Worm (Caenorhabditis elegans) whole organism, late embryonic: Measurements from ENCODE around the gene F30H5.5.
A peak's percentile ranks its signal among the peaks of the same experiment; 100 is the strongest.

Source experiments
- C38D4.7 ChIP-seq: fragments of 200-800 bp; sonication (Bioruptor generic); optimal IDR thresholded peaks from 2 replicates; lab custom pipeline; 2018; ENCODE audit warnings: mild to moderate bottlenecking, missing genetic modification characterization, moderate library complexity, missing compliant biosample characterization
- F13H6.1 ChIP-seq: sonication (generic microtip); optimal IDR thresholded peaks from 2 replicates; lab custom pipeline; 2016; ENCODE audit warnings: missing genetic modification characterization, missing compliant biosample characterization
- K02D7.2 ChIP-seq: sonication (generic microtip); optimal IDR thresholded peaks from 2 replicates; lab custom pipeline; 2017; ENCODE audit warnings: mild to moderate bottlenecking, missing genetic modification characterization, missing compliant biosample characterization
- ahr-1 ChIP-seq: sonication (generic microtip); optimal IDR thresholded peaks from 2 replicates; lab custom pipeline; 2016; ENCODE audit warnings: missing genetic modification characterization, missing compliant biosample characterization
- ama-1 ChIP-seq: fragments of 150-350 bp; optimal IDR thresholded peaks from 2 replicates; lab custom pipeline; 2014
- ceh-14 ChIP-seq: sonication (generic microtip); optimal IDR thresholded peaks from 2 replicates; lab custom pipeline; 2016; ENCODE audit warnings: missing genotype, missing genetic modification characterization, missing compliant biosample characterization
- ceh-2 ChIP-seq: sonication (generic microtip); optimal IDR thresholded peaks from 2 replicates; lab custom pipeline; 2016; ENCODE audit warnings: missing genotype, missing genetic modification characterization, missing compliant biosample characterization
- ceh-22 ChIP-seq: sonication (generic microtip); optimal IDR thresholded peaks from 2 replicates; lab custom pipeline; 2017; ENCODE audit warnings: missing biosample characterization, missing genetic modification characterization
- ceh-24 ChIP-seq: sonication (generic microtip); optimal IDR thresholded peaks from 2 replicates; lab custom pipeline; 2016; ENCODE audit warnings: mild to moderate bottlenecking, missing genetic modification characterization, missing compliant biosample characterization
- ceh-31 ChIP-seq: sonication (generic microtip); optimal IDR thresholded peaks from 2 replicates; lab custom pipeline; 2016; ENCODE audit warnings: missing genetic modification characterization, missing compliant biosample characterization
- ceh-45 ChIP-seq: fragments of 200-800 bp; sonication (Bioruptor generic); IDR thresholded peaks from 2 replicates; pipeline ENCODE4 v1.3.6; 2022; ENCODE audit warnings: missing genetic modification reagents, missing genetic modification characterization, missing compliant biosample characterization
- ceh-48 ChIP-seq: sonication (generic microtip); optimal IDR thresholded peaks from 2 replicates; lab custom pipeline; 2016; ENCODE audit warnings: missing genetic modification characterization, inconsistent platforms, missing compliant biosample characterization
- ceh-6 ChIP-seq: fragments of 200-800 bp; sonication (Bioruptor generic); optimal IDR thresholded peaks from 2 replicates; lab custom pipeline; 2018; ENCODE audit warnings: mild to moderate bottlenecking, missing genetic modification characterization, missing compliant biosample characterization
- ceh-9 ChIP-seq: sonication (generic microtip); optimal IDR thresholded peaks from 2 replicates; lab custom pipeline; 2016; ENCODE audit warnings: mild to moderate bottlenecking, missing genetic modification characterization, inconsistent platforms, missing compliant biosample characterization
- dmd-4 ChIP-seq: sonication (generic microtip); optimal IDR thresholded peaks from 2 replicates; lab custom pipeline; 2016; ENCODE audit warnings: borderline replicate concordance, missing genetic modification characterization, missing compliant biosample characterization
- dve-1 ChIP-seq: sonication (generic microtip); optimal IDR thresholded peaks from 2 replicates; lab custom pipeline; 2017; ENCODE audit warnings: antibody characterized with exemption, mild to moderate bottlenecking, missing genetic modification characterization, missing compliant biosample characterization
- elt-2 ChIP-seq: sonication (generic microtip); optimal IDR thresholded peaks from 2 replicates; lab custom pipeline; 2016; ENCODE audit warnings: missing genetic modification reagents, missing genetic modification characterization, missing compliant biosample characterization
- elt-4 ChIP-seq: sonication (generic microtip); optimal IDR thresholded peaks from 2 replicates; lab custom pipeline; 2016; ENCODE audit warnings: missing genetic modification characterization, missing compliant biosample characterization
- eyg-1 ChIP-seq: sonication (generic microtip); optimal IDR thresholded peaks from 2 replicates; lab custom pipeline; 2016; ENCODE audit warnings: missing genotype, missing genetic modification characterization, missing compliant biosample characterization
- fax-1 ChIP-seq: sonication (generic microtip); optimal IDR thresholded peaks from 2 replicates; lab custom pipeline; 2016; ENCODE audit warnings: missing genotype, missing genetic modification characterization, missing compliant biosample characterization
- fkh-10 ChIP-seq: fragments of 150-350 bp; optimal IDR thresholded peaks from 2 replicates; lab custom pipeline; 2014; ENCODE audit warnings: missing biosample characterization, missing genetic modification reagents, missing genetic modification characterization
- fkh-6 ChIP-seq: sonication (generic microtip); optimal IDR thresholded peaks from 2 replicates; lab custom pipeline; 2016; ENCODE audit warnings: missing genetic modification characterization, missing compliant biosample characterization
- gmeb-2 ChIP-seq: sonication (generic microtip); optimal IDR thresholded peaks from 2 replicates; lab custom pipeline; 2016; ENCODE audit warnings: missing genetic modification characterization, inconsistent platforms, missing compliant biosample characterization
- hlh-13 ChIP-seq: fragments of 200-800 bp; sonication (Bioruptor generic); optimal IDR thresholded peaks from 2 replicates; lab custom pipeline; 2018; ENCODE audit warnings: mild to moderate bottlenecking, missing genetic modification characterization, missing compliant biosample characterization
- hlh-15 ChIP-seq: sonication (generic microtip); optimal IDR thresholded peaks from 2 replicates; lab custom pipeline; 2016; ENCODE audit warnings: missing genetic modification characterization, missing compliant biosample characterization
- hlh-30 ChIP-seq: sonication (generic microtip); optimal IDR thresholded peaks from 2 replicates; lab custom pipeline; 2017; ENCODE audit warnings: antibody characterized with exemption, missing genetic modification characterization, missing compliant biosample characterization; ENCODE audit not compliant: insufficient read depth
- lim-6 ChIP-seq: sonication (generic microtip); optimal IDR thresholded peaks from 2 replicates; lab custom pipeline; 2016; ENCODE audit warnings: missing genetic modification characterization, missing compliant biosample characterization
- mec-3 ChIP-seq: sonication (generic microtip); optimal IDR thresholded peaks from 2 replicates; lab custom pipeline; 2016; ENCODE audit warnings: borderline replicate concordance, missing genetic modification characterization, missing compliant biosample characterization
- nhr-232 ChIP-seq: sonication (generic microtip); optimal IDR thresholded peaks from 2 replicates; lab custom pipeline; 2016; ENCODE audit warnings: missing genetic modification characterization, missing compliant biosample characterization
- npax-4 ChIP-seq: sonication (generic microtip); optimal IDR thresholded peaks from 2 replicates; lab custom pipeline; 2016; ENCODE audit warnings: missing genetic modification characterization, missing compliant biosample characterization
- pag-3 ChIP-seq: sonication (generic microtip); optimal IDR thresholded peaks from 2 replicates; lab custom pipeline; 2016; ENCODE audit warnings: missing compliant biosample characterization, missing genetic modification characterization, borderline replicate concordance
- pat-9 ChIP-seq: fragments of 200-800 bp; sonication (Bioruptor generic); optimal IDR thresholded peaks from 2 replicates; lab custom pipeline; 2018; ENCODE audit warnings: mild to moderate bottlenecking, missing genetic modification characterization, moderate library complexity, missing compliant biosample characterization
- pha-2 ChIP-seq: sonication (generic microtip); optimal IDR thresholded peaks from 2 replicates; lab custom pipeline; 2017; ENCODE audit warnings: mild to moderate bottlenecking, missing genetic modification characterization, missing compliant biosample characterization
- pros-1 ChIP-seq: fragments of 150-350 bp; optimal IDR thresholded peaks from 2 replicates; lab custom pipeline; 2014; ENCODE audit warnings: missing biosample characterization, missing genetic modification reagents, missing genetic modification characterization
- ref-2 ChIP-seq: sonication (generic microtip); optimal IDR thresholded peaks from 2 replicates; lab custom pipeline; 2016; ENCODE audit warnings: missing genetic modification characterization, missing compliant biosample characterization
- rnt-1 ChIP-seq: sonication (generic microtip); optimal IDR thresholded peaks from 2 replicates; lab custom pipeline; 2016; ENCODE audit warnings: missing genetic modification characterization, missing compliant biosample characterization
- sdc-2 ChIP-seq: sonication (generic microtip); optimal IDR thresholded peaks from 2 replicates; lab custom pipeline; 2016; ENCODE audit warnings: missing genotype, missing genetic modification characterization, missing compliant biosample characterization
- sox-2 ChIP-seq: fragments of 200-800 bp; sonication (Bioruptor generic); IDR thresholded peaks from 2 replicates; pipeline ENCODE4 v1.3.6; 2022; ENCODE audit warnings: missing genetic modification reagents, missing genetic modification characterization, missing compliant biosample characterization
- syd-9 ChIP-seq: sonication (generic microtip); optimal IDR thresholded peaks from 2 replicates; lab custom pipeline; 2016; ENCODE audit warnings: mild to moderate bottlenecking, missing genetic modification characterization, moderate library complexity, missing compliant biosample characterization
- tbx-7 ChIP-seq: sonication (generic microtip); optimal IDR thresholded peaks from 2 replicates; lab custom pipeline; 2016; ENCODE audit warnings: missing genotype, missing genetic modification characterization, missing compliant biosample characterization
- unc-55 ChIP-seq: sonication (generic microtip); optimal IDR thresholded peaks from 2 replicates; lab custom pipeline; 2017; ENCODE audit warnings: missing biosample characterization, missing genetic modification reagents, missing genetic modification characterization
- zip-5 ChIP-seq: sonication (generic microtip); optimal IDR thresholded peaks from 2 replicates; lab custom pipeline; 2016; ENCODE audit warnings: missing genetic modification characterization, missing compliant biosample characterization

Gene F30H5.5

DNA sequence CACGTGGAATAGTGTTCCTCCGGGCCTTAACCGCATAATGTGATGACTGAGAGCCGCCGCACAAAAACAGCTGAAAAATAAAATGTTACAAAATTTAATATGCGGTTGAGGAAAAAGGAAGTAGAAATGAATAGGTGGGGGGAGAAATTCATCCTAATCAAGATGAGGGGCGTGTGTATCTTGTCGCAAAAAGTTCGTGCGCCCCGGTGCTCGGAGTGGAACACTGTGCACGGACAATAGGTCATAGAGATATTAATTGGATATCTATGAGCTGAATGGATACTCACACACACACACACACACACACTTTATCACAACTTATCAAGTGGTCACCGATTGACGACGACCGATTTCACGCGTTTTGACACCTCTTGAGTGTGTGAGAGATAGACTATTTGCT lies 35.4 kb downstream of the F30H5.5 start, which contains the start of gene T22F7.3:
T22F7.3 (minus strand) TSS at position 101 of the 400 bp plus-strand sequence.
- TF ChIP-seq nhr-232 (tag; lab: Kevin White, UChicago) (no peak), pha-2 (tag; lab: Kevin White, UChicago) (no peak)

DNA sequence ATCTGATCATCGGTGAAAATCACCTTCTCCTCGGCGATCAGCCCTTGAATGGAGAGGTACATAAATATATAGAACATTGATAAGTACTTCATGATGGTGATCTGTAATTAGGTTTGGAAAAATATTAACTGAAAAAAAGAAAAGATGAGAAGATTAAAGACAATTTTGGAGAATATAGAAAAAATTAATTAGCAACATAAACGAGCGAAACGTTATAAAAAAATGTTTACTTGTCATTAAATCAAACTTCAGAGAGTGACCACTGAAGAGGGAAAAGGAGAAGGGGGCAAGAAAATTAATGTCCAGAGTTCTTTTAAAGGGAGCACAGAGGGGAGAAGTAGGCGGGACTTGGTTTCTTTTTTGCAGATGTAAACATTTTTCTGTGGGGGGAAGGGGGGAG lies 38.3 kb downstream of the F30H5.5 start, which contains the start of gene T22F7.4:
T22F7.4 (minus strand) TSS at position 101 of the 400 bp plus-strand sequence.
- TF ChIP-seq nhr-232 (tag; lab: Kevin White, UChicago): no peak
- no peak for TF ChIP-seq fkh-10 (GFP tag; lab: Kevin White, UChicago)
- no peak for TF ChIP-seq dve-1 (tag; lab: Kevin White, UChicago)
- TF ChIP-seq ceh-48 (tag; lab: Kevin White, UChicago): no peak
- TF ChIP-seq hlh-15 (tag; lab: Kevin White, UChicago): no peak
- no peak for TF ChIP-seq ceh-31 (tag; lab: Kevin White, UChicago)
- no peak for TF ChIP-seq ceh-45 (GFP tag; lab: Robert Waterston, UW)
- no peak for TF ChIP-seq elt-2 (tag; lab: Kevin White, UChicago)
- no peak for TF ChIP-seq ceh-6 (GFP tag; lab: Kevin White, UChicago)

DNA sequence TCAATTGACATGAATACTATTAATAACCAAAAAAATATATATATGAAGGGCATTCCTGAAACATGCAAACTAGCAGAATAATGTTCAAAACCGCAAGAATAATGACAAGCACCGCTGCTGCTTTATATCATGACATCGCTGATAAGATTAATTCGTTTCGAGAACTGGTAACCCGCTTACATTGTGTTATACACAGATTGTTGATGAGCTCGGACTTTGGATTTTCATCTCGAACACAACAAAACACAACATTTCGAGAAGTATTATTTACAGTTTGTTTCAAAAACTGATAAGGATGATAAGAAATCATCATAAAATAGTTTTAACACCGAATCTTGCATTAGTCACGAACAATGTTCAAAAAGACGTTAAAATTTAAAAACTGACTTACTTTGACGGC lies 42.3 kb downstream of the F30H5.5 start:
- no peak for TF ChIP-seq ceh-45 (GFP tag; lab: Robert Waterston, UW)
- no peak for TF ChIP-seq sdc-2 (tag; lab: Kevin White, UChicago)
- TF ChIP-seq gmeb-2 (tag; lab: Kevin White, UChicago): no peak
- no peak for TF ChIP-seq K02D7.2 (tag; lab: Kevin White, UChicago)
- no peak for TF ChIP-seq pros-1 (tag; lab: Kevin White, UChicago)
- no peak for TF ChIP-seq ceh-24
- no peak for TF ChIP-seq ceh-2
- no peak for TF ChIP-seq pat-9 (tag; lab: Kevin White, UChicago)
- TF ChIP-seq dmd-4 (tag; lab: Kevin White, UChicago): no peak
- no peak for TF ChIP-seq hlh-30 (tag; lab: Kevin White, UChicago)
- TF ChIP-seq ahr-1: no peak
- TF ChIP-seq unc-55 (GFP tag; lab: Kevin White, UChicago): no peak
- TF ChIP-seq C38D4.7 (GFP tag; lab: Kevin White, UChicago): no peak
- no peak for TF ChIP-seq fkh-6 (tag; lab: Kevin White, UChicago)
- no peak for TF ChIP-seq rnt-1 (tag; lab: Kevin White, UChicago)
- no peak for TF ChIP-seq pag-3 (tag; lab: Kevin White, UChicago)

DNA sequence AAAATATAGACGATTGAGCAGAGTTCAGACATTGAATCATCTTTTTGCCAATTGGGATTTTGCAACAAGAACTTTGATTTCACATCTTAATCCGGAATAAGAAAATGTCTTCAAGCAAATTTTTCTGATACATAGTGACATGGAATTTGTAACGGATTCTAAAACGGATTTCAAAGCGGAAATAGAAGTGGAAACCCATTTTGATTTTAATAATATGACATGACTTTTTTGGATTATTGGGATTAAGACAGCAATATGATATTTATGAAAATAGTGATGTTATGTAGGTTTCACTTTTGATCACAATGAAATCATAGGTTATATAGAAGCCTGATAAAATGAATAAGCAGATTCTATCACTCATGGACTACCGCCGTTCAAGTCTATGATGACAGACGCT lies 43.6 kb downstream of the F30H5.5 start:
- no peak for TF ChIP-seq pat-9 (tag; lab: Kevin White, UChicago)
- TF ChIP-seq pros-1 (tag; lab: Kevin White, UChicago): no peak
- TF ChIP-seq ceh-48 (tag; lab: Kevin White, UChicago): no peak
- no peak for TF ChIP-seq eyg-1 (tag; lab: Kevin White, UChicago)
- no peak for TF ChIP-seq ceh-24
- no peak for TF ChIP-seq elt-2 (tag; lab: Kevin White, UChicago)
- TF ChIP-seq syd-9 (tag; lab: Kevin White, UChicago): no peak

DNA sequence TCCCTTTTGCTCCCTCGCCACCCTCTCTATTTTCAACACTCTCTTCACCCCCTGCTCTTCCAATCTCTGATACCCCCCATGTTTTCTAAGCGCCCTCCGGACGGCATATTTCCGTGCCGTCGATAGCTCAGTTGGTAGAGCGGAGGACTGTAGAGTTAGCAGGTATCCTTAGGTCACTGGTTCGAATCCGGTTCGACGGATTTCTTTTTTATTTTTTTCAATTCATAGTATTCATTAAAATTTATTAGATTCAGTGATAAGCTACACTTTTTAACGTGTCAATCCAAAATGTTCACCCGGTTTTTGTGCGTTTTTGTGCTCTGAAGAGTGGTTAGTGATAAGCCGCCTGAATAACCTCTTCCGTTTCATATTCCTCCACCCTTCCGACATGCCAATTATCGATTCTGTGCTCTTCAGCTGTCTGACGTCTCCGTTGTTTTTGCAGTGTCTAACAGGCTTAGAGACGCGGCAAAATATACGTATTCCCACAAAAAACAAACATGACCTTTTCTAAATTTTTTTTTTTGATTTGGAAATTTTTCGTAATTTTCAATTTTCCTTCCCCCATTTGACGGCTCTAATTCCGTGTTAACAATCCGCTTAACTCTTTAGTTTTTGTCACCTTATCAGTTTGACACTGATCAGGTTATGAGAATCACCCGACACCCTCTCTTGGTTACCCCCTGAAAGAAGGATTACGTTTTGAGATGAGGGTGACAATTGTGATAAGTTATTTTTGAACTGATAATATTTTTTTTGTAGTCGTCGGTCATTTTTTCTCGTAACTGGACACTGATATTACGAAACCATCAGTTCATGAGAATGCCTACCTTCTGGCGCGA lies 46.9 kb downstream of the F30H5.5 start:
- TF ChIP-seq pha-2 (tag; lab: Kevin White, UChicago): peak; percentile 67
- peak; percentile 47 for TF ChIP-seq hlh-13 (GFP tag; lab: Kevin White, UChicago)
- peak; percentile 22 for TF ChIP-seq lim-6 (tag; lab: Kevin White, UChicago)
- no peak for TF ChIP-seq tbx-7 (tag; lab: Kevin White, UChicago)
- TF ChIP-seq ceh-14 (tag; lab: Kevin White, UChicago): peak; percentile 56
- no peak for TF ChIP-seq rnt-1 (tag; lab: Kevin White, UChicago)
- TF ChIP-seq mec-3 (tag; lab: Kevin White, UChicago): no peak
- peak; percentile 55 for TF ChIP-seq fax-1
- TF ChIP-seq ref-2 (tag; lab: Kevin White, UChicago): peak; percentile 60
- TF ChIP-seq F13H6.1 (tag; lab: Kevin White, UChicago): peak; percentile 13
- TF ChIP-seq ceh-22: no peak
- no peak for TF ChIP-seq ceh-9 (tag; lab: Kevin White, UChicago)
- TF ChIP-seq ama-1: no peak
- peak; percentile 42; the same call in 1 of the 2 replicates for TF ChIP-seq sox-2
- TF ChIP-seq unc-55 (GFP tag; lab: Kevin White, UChicago): no peak
- peak; percentile 42 for TF ChIP-seq zip-5
- TF ChIP-seq elt-4 (tag; lab: Kevin White, UChicago): no peak
- peak; percentile 48 for TF ChIP-seq npax-4 (tag; lab: Kevin White, UChicago)
- TF ChIP-seq syd-9 (tag; lab: Kevin White, UChicago): peak; percentile 51
- TF ChIP-seq pat-9 (tag; lab: Kevin White, UChicago): peak; percentile 63
